Fruit fly (Drosophila melanogaster) whole organism, wandering third instar larva: ENCODE data around the gene CG33189.

Experiments
- Abd-B ChIP-seq: fragments of >200 bp; optimal IDR thresholded peaks from 2 replicates; lab custom pipeline; 2017; ENCODE audit warnings: missing biosample characterization, missing genetic modification characterization
- CG32264 ChIP-seq: fragments of 200-800 bp; sonication (Bioruptor generic); optimal IDR thresholded peaks from 2 replicates; lab custom pipeline; 2016; ENCODE audit warnings: missing biosample characterization, missing genetic modification characterization
- CG9705 ChIP-seq: fragments of 200-800 bp; sonication (Bioruptor generic); optimal IDR thresholded peaks from 2 replicates; lab custom pipeline; 2018; ENCODE audit warnings: missing biosample characterization, mild to moderate bottlenecking, missing genetic modification characterization
- CrebA ChIP-seq: fragments of 200-800 bp; sonication (Bioruptor generic); optimal IDR thresholded peaks from 2 replicates; lab custom pipeline; 2016; ENCODE audit warnings: missing biosample characterization, mild to moderate bottlenecking, missing genetic modification characterization, borderline replicate concordance
- Dfd ChIP-seq: fragments of >200 bp; optimal IDR thresholded peaks from 2 replicates; lab custom pipeline; 2017; ENCODE audit warnings: missing biosample characterization, missing genetic modification characterization
- Dif ChIP-seq: fragments of 200-275, 200-300 bp; sonication (Bioruptor generic); optimal IDR thresholded peaks from 2 replicates; lab custom pipeline; 2018; ENCODE audit warnings: missing biosample characterization, missing genetic modification characterization; ENCODE audit not compliant: partially characterized antibody
- GATAd ChIP-seq: sonication (Bioruptor generic); optimal IDR thresholded peaks from 2 replicates; lab custom pipeline; 2016; ENCODE audit warnings: missing biosample characterization, missing genetic modification characterization
- HLH106 ChIP-seq: fragments of 200-800 bp; optimal IDR thresholded peaks from 3 replicates; lab custom pipeline; 2019; ENCODE audit warnings: missing biosample characterization, mild to moderate bottlenecking, missing genetic modification characterization, moderate library complexity
- Hnf4 ChIP-seq: fragments of 200-800 bp; sonication (Bioruptor generic); optimal IDR thresholded peaks from 2 replicates; lab custom pipeline; 2016; ENCODE audit warnings: missing biosample characterization, mild to moderate bottlenecking, missing genetic modification characterization
- Hr78 ChIP-seq: fragments of >200 bp; optimal IDR thresholded peaks from 2 replicates; lab custom pipeline; 2017; ENCODE audit warnings: missing biosample characterization, missing genetic modification characterization
- Hr83 ChIP-seq: fragments of 200-300 bp; sonication (Bioruptor generic); optimal IDR thresholded peaks from 2 replicates; lab custom pipeline; 2016; ENCODE audit warnings: missing biosample characterization, mild to moderate bottlenecking, missing genetic modification characterization, moderate library complexity; ENCODE audit not compliant: poor library complexity, severe bottlenecking
- Jra ChIP-seq: sonication (Bioruptor generic); optimal IDR thresholded peaks from 2 replicates; lab custom pipeline; 2016; ENCODE audit warnings: missing biosample characterization, missing genetic modification characterization
- Mio ChIP-seq: sonication (Bioruptor generic); optimal IDR thresholded peaks from 2 replicates; lab custom pipeline; 2016; ENCODE audit warnings: missing biosample characterization, missing genetic modification characterization
- Myc ChIP-seq: fragments of >200 bp; optimal IDR thresholded peaks from 2 replicates; lab custom pipeline; 2017
- N ChIP-seq: fragments of >200 bp; optimal IDR thresholded peaks from 2 replicates; lab custom pipeline; 2018; ENCODE audit warnings: missing biosample characterization, missing external identifiers, missing genetic modification characterization
- OdsH ChIP-seq: fragments of 200-800 bp; sonication (Bioruptor generic); optimal IDR thresholded peaks from 2 replicates; lab custom pipeline; 2016; ENCODE audit warnings: missing biosample characterization, mild to moderate bottlenecking, missing genetic modification characterization
- Rel ChIP-seq, 2 experiments: fragments of 200-800 bp; sonication (Bioruptor generic) in 1 of 2; optimal IDR thresholded peaks; 2 replicates in 1 of 2; 3 replicates in 1 of 2; lab custom pipeline; 2016 to 2019; ENCODE audit warnings: mild to moderate bottlenecking in 2 of 2, missing biosample characterization in 2 of 2, missing genetic modification characterization in 2 of 2, moderate library complexity in 1 of 2
- Sp1 ChIP-seq: fragments of 200-800 bp; sonication (Bioruptor generic); optimal IDR thresholded peaks from 3 replicates; lab custom pipeline; 2019; ENCODE audit warnings: missing biosample characterization, mild to moderate bottlenecking, missing genetic modification characterization, moderate library complexity
- Vsx2 ChIP-seq: fragments of 200-300, 225-300 bp; sonication (Bioruptor generic); optimal IDR thresholded peaks from 2 replicates; lab custom pipeline; 2018; ENCODE audit warnings: missing biosample characterization, missing genetic modification characterization; ENCODE audit not compliant: partially characterized antibody
- br ChIP-seq: fragments of 200-800 bp; sonication (Bioruptor generic); optimal IDR thresholded peaks from 2 replicates; lab custom pipeline; 2016; ENCODE audit warnings: missing biosample characterization, missing genetic modification characterization
- brk ChIP-seq: fragments of 200-800 bp; sonication (Bioruptor generic); optimal IDR thresholded peaks from 2 replicates; lab custom pipeline; 2016; ENCODE audit warnings: missing biosample characterization, mild to moderate bottlenecking, missing genetic modification characterization
- dl ChIP-seq, 2 experiments: fragments of 175-275, 200-275 bp in 1 of 2; fragments of 200-275 bp in 1 of 2; sonication (Bioruptor generic); optimal IDR thresholded peaks; lab custom pipeline; 2018; ENCODE audit warnings: mild to moderate bottlenecking in 2 of 2, missing biosample characterization in 2 of 2, missing genetic modification characterization in 2 of 2, moderate library complexity in 2 of 2; ENCODE audit not compliant: partially characterized antibody in 2 of 2, insufficient read depth in 1 of 2
- dmrt93B ChIP-seq: fragments of 200-800 bp; sonication (Bioruptor generic); optimal IDR thresholded peaks from 2 replicates; lab custom pipeline; 2018; ENCODE audit warnings: missing biosample characterization, mild to moderate bottlenecking, missing genetic modification characterization
- dsf ChIP-seq: sonication (Bioruptor generic); optimal IDR thresholded peaks from 2 replicates; lab custom pipeline; 2016; ENCODE audit warnings: missing biosample characterization, missing genetic modification characterization, borderline replicate concordance
- ey ChIP-seq: fragments of 200-800 bp; sonication (Bioruptor generic); optimal IDR thresholded peaks from 2 replicates; lab custom pipeline; 2016; ENCODE audit warnings: missing biosample characterization, missing genetic modification characterization
- foxo ChIP-seq, 2 experiments: fragments of 200-800 bp; sonication (Bioruptor generic); optimal IDR thresholded peaks; 2 replicates in 1 of 2; 3 replicates in 1 of 2; lab custom pipeline; 2016 to 2017; ENCODE audit warnings: missing biosample characterization in 2 of 2, missing genetic modification characterization in 2 of 2
- fru ChIP-seq: fragments of 200-800 bp; sonication (Bioruptor generic); optimal IDR thresholded peaks from 3 replicates; lab custom pipeline; 2016; ENCODE audit warnings: missing biosample characterization, mild to moderate bottlenecking, missing genetic modification characterization
- h ChIP-seq: fragments of 200-800 bp; sonication (Bioruptor generic); optimal IDR thresholded peaks from 3 replicates; lab custom pipeline; 2016; ENCODE audit warnings: missing biosample characterization, mild to moderate bottlenecking, missing genetic modification characterization
- jim ChIP-seq: fragments of 175-275, 200-325 bp; sonication (Bioruptor generic); optimal IDR thresholded peaks from 2 replicates; lab custom pipeline; 2016; ENCODE audit warnings: missing biosample characterization, mild to moderate bottlenecking, missing genetic modification characterization
- lola ChIP-seq: fragments of >200 bp; optimal IDR thresholded peaks from 2 replicates; lab custom pipeline; 2017; ENCODE audit warnings: missing biosample characterization, missing genetic modification characterization
- pan ChIP-seq: fragments of >200 bp; optimal IDR thresholded peaks from 2 replicates; lab custom pipeline; 2017
- psq ChIP-seq: fragments of 200-800 bp; sonication (Bioruptor generic); optimal IDR thresholded peaks from 3 replicates; lab custom pipeline; 2017; ENCODE audit warnings: missing biosample characterization, mild to moderate bottlenecking, missing genetic modification characterization, moderate library complexity
- rgr ChIP-seq: fragments of 200-800 bp; sonication (Bioruptor generic); optimal IDR thresholded peaks from 3 replicates; lab custom pipeline; 2016; ENCODE audit warnings: missing biosample characterization, mild to moderate bottlenecking, missing genetic modification characterization
- sage ChIP-seq: fragments of 200-800 bp; sonication (Bioruptor generic); optimal IDR thresholded peaks from 2 replicates; lab custom pipeline; 2016; ENCODE audit warnings: missing biosample characterization, mild to moderate bottlenecking, missing genetic modification characterization
- sv ChIP-seq: fragments of 200-800 bp; sonication (Bioruptor generic); optimal IDR thresholded peaks from 3 replicates; lab custom pipeline; 2016; ENCODE audit warnings: missing biosample characterization, missing genetic modification characterization
- tai ChIP-seq: sonication (Bioruptor generic); optimal IDR thresholded peaks from 2 replicates; lab custom pipeline; 2016; ENCODE audit warnings: missing biosample characterization, missing genetic modification characterization
- usp ChIP-seq: fragments of >200 bp; optimal IDR thresholded peaks from 2 replicates; lab custom pipeline; 2017; ENCODE audit warnings: missing biosample characterization, missing genetic modification characterization
- woc ChIP-seq: sonication (Bioruptor generic); optimal IDR thresholded peaks from 2 replicates; lab custom pipeline; 2016; ENCODE audit warnings: missing biosample characterization, mild to moderate bottlenecking, missing genetic modification characterization

The CG33189 gene

dm6 chr3R:8811323-8811936 lies 30.8 kb upstream of the CG33189 start (continued):
- TF ChIP-seq Hr83 (GFP tag; lab: Kevin White, UChicago) (peak; percentile 59), br (GFP tag; lab: Kevin White, UChicago) (peak; percentile 99), Vsx2 (GFP tag; lab: Kevin White, UChicago) (no peak), HLH106 (tag; lab: Kevin White, UChicago) (peak; percentile 98), N (GFP tag; lab: Kevin White, UChicago) (no peak), Hnf4 (GFP tag; lab: Kevin White, UChicago) (peak; percentile 99), Dif (GFP tag; lab: Kevin White, UChicago) (peak; percentile 76)

- TF ChIP-seq dmrt93B (no peak), CrebA (GFP tag; lab: Kevin White, UChicago) (no peak), CG9705 (GFP tag; lab: Kevin White, UChicago) (no peak), fru (GFP tag; lab: Kevin White, UChicago) (no peak), rgr (GFP tag; lab: Kevin White, UChicago) (peak; percentile 89), Hr78 (no peak), Jra (GFP tag; lab: Kevin White, UChicago) (peak; percentile 88), usp (GFP tag; lab: Kevin White, UChicago) (no peak), HLH106 (tag; lab: Kevin White, UChicago) (peak; percentile 32), Dif (GFP tag; lab: Kevin White, UChicago) (no peak), ey (GFP tag; lab: Kevin White, UChicago) (peak; percentile 42), Dfd (GFP tag; lab: Kevin White, UChicago) (no peak), Rel (GFP tag; optimal IDR thresholded peaks at IDR 0.05; lab: Kevin White, UChicago) (no peak), Rel (tag; optimal IDR thresholded peaks at IDR 0.05; lab: Kevin White, UChicago) (peak; percentile 75), CG32264 (GFP tag; lab: Kevin White, UChicago) (peak; percentile 49), Hr83 (GFP tag; lab: Kevin White, UChicago) (peak; percentile 99), woc (GFP tag; lab: Kevin White, UChicago) (no peak), lola (GFP tag; lab: Kevin White, UChicago) (no peak), br (GFP tag; lab: Kevin White, UChicago) (peak; percentile 85), tai (GFP tag; lab: Kevin White, UChicago) (no peak), sage (GFP tag; lab: Kevin White, UChicago) (peak; percentile 73), Abd-B (GFP tag; lab: Kevin White, UChicago) (no peak), h (GFP tag; lab: Kevin White, UChicago) (peak; percentile 92), foxo (GFP tag; optimal IDR thresholded peaks at IDR 0.05; lab: Kevin White, UChicago) (peak in 1 of 2 experiments; percentile 68), sv (no peak), dl (GFP tag; optimal IDR thresholded peaks at IDR 0.05; lab: Kevin White, UChicago; ENCODE audit: insufficient read depth in 1 of 2, partially characterized antibody in 2 of 2) (peak in 1 of 2 experiments; percentile 38), brk (GFP tag; lab: Kevin White, UChicago) (peak; percentile 90), jim (GFP tag; lab: Kevin White, UChicago) (no peak), OdsH (GFP tag; lab: Kevin White, UChicago) (peak; percentile 82), dsf (GFP tag; lab: Kevin White, UChicago) (peak; percentile 61), GATAd (GFP tag; lab: Kevin White, UChicago) (no peak), N (GFP tag; lab: Kevin White, UChicago) (no peak), psq (GFP tag; lab: Kevin White, UChicago) (peak; percentile 69), Hnf4 (GFP tag; lab: Kevin White, UChicago) (peak; percentile 92), Mio (peak; percentile 25), Myc (lab: Kevin White, UChicago) (no peak), Vsx2 (GFP tag; lab: Kevin White, UChicago) (no peak), pan (lab: Kevin White, UChicago) (no peak), Sp1 (peak; percentile 65)
Observed at dm6 chr3R:8810397-8811184, 30.0 kb upstream of the CG33189 start.
